Worm (Caenorhabditis elegans) whole organism, midembryonic: ENCODE results near the gene cpna-5.

Source experiments
- T22C8.4 ChIP-seq: fragments of 200-800 bp; sonication (Bioruptor generic); IDR thresholded peaks from 2 replicates; pipeline ENCODE4 v1.3.6; 2022; ENCODE audit warnings: missing genetic modification characterization, missing compliant biosample characterization
- cog-1 ChIP-seq: sonication (generic microtip); optimal IDR thresholded peaks from 2 replicates; lab custom pipeline; 2016; ENCODE audit warnings: missing genetic modification characterization, missing compliant biosample characterization
- flt-1 ChIP-seq: fragments of 200-800 bp; sonication (Bioruptor generic); IDR thresholded peaks from 2 replicates; pipeline ENCODE4 v1.3.6; 2022; ENCODE audit warnings: missing genetic modification characterization, missing compliant biosample characterization
- klf-2 ChIP-seq: fragments of 200-800 bp; sonication (Bioruptor generic); conservative IDR thresholded peaks from 2 replicates; pipeline ENCODE4 v1.3.6; 2022; ENCODE audit warnings: missing genetic modification reagents, missing genetic modification characterization, missing compliant biosample characterization
- med-1 ChIP-seq: sonication (generic microtip); optimal IDR thresholded peaks from 2 replicates; lab custom pipeline; 2017; ENCODE audit warnings: missing genetic modification characterization, mild to moderate bottlenecking, missing compliant biosample characterization, antibody characterized with exemption, missing genetic modification reagents; ENCODE audit not compliant: insufficient read depth
- ref-1 ChIP-seq: fragments of 200-800 bp; sonication (Bioruptor generic); conservative IDR thresholded peaks from 2 replicates; pipeline ENCODE4 v1.3.6; 2022; ENCODE audit warnings: missing genetic modification reagents, missing genetic modification characterization, missing compliant biosample characterization
- tab-1 ChIP-seq: fragments of 200-800 bp; sonication (Bioruptor generic); IDR thresholded peaks from 2 replicates; pipeline ENCODE4 v1.3.6; 2022; ENCODE audit warnings: missing genetic modification characterization, missing compliant biosample characterization
- ztf-23 ChIP-seq: fragments of 200-800 bp; sonication (Bioruptor generic); IDR thresholded peaks from 2 replicates; pipeline ENCODE4 v1.3.6; 2022; ENCODE audit warnings: missing genetic modification reagents, missing genetic modification characterization, missing compliant biosample characterization
- ztf-29 ChIP-seq: fragments of 200-800 bp; sonication (Bioruptor generic); IDR thresholded peaks from 2 replicates; pipeline ENCODE4 v1.3.6; 2022; ENCODE audit warnings: missing genetic modification reagents, missing genetic modification characterization, missing compliant biosample characterization

DNA sequence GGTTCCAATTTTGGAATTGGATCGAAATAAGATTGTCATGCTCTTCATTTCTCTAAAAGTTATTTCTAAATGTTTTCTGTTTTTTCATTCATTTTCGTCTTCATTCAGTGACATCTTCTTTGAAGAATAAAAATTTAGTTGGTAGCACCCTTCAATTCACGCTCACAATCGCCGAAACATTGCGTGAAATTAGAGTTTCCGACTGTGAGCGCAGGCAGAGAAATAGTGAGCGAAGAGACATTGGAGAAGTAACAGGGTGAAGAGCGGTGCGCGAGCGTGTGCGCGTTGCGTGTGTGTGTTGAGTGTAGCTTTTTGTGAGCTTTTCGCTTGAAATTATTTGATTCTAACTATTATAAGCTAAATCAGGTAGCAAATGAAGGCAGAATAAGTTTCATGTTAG is 49.0 kb downstream of the cpna-5 start:
- no peak for TF ChIP-seq ztf-29 (GFP tag; lab: Robert Waterston, UW)
- TF ChIP-seq med-1 = no peak
- peak; percentile 54; the same call in 1 of the 2 replicates for TF ChIP-seq flt-1 (GFP tag; lab: Robert Waterston, UW)
- no peak for TF ChIP-seq ztf-23 (GFP tag; lab: Robert Waterston, UW)
- no peak for TF ChIP-seq ref-1 (GFP tag; lab: Robert Waterston, UW)
- 0 out of 2 replicates have a peak, but pooled peaks have one; percentile 46 for TF ChIP-seq tab-1 (GFP tag; lab: Robert Waterston, UW)
- TF ChIP-seq cog-1 = no peak
- no peak for TF ChIP-seq T22C8.4 (GFP tag; lab: Robert Waterston, UW)
- no peak for TF ChIP-seq klf-2 (GFP tag; lab: Robert Waterston, UW)
